Fruit fly (Drosophila melanogaster) whole organism, embryonic: ENCODE measurements around the gene CG1738.

Source experiments
- CG10565 ChIP-seq: fragments of 200-800 bp; sonication (Bioruptor generic); optimal IDR thresholded peaks from 3 replicates; lab custom pipeline; 2016; ENCODE audit warnings: missing biosample characterization, mild to moderate bottlenecking, missing genetic modification characterization
- CG11398 ChIP-seq: fragments of 200-800 bp; sonication (Bioruptor generic); optimal IDR thresholded peaks from 2 replicates; lab custom pipeline; 2016; ENCODE audit warnings: missing biosample characterization, missing genetic modification characterization
- CG12155 ChIP-seq: fragments of 200-800 bp; sonication (Bioruptor generic); optimal IDR thresholded peaks from 3 replicates; lab custom pipeline; 2016; ENCODE audit warnings: missing biosample characterization, missing genetic modification characterization
- CG12942 ChIP-seq: fragments of 200-800 bp; sonication (Bioruptor generic); optimal IDR thresholded peaks from 3 replicates; lab custom pipeline; 2016; ENCODE audit warnings: missing biosample characterization, missing genetic modification characterization
- CG16863 ChIP-seq: fragments of 200-800 bp; sonication (Bioruptor generic); optimal IDR thresholded peaks from 3 replicates; lab custom pipeline; 2016; ENCODE audit warnings: missing biosample characterization, missing genetic modification characterization
- CG17385 ChIP-seq: fragments of 200-800 bp; sonication (Bioruptor generic); optimal IDR thresholded peaks from 3 replicates; lab custom pipeline; 2018; ENCODE audit warnings: missing biosample characterization, mild to moderate bottlenecking, missing genetic modification characterization
- CG1832 ChIP-seq: fragments of 200-800 bp; sonication (Bioruptor generic); optimal IDR thresholded peaks from 2 replicates; lab custom pipeline; 2017; ENCODE audit warnings: missing biosample characterization, mild to moderate bottlenecking, missing genetic modification characterization, inconsistent platforms
- CG18599 ChIP-seq: fragments of 200-800 bp; sonication (Bioruptor generic); optimal IDR thresholded peaks from 3 replicates; lab custom pipeline; 2017; ENCODE audit warnings: missing biosample characterization, missing genetic modification characterization, mild to moderate bottlenecking, moderate library complexity, missing genetic modification reagents
- CG31388 ChIP-seq: fragments of 200-800 bp; sonication (Bioruptor generic); optimal IDR thresholded peaks from 2 replicates; lab custom pipeline; 2016; ENCODE audit warnings: missing biosample characterization, missing genetic modification characterization
- CG33557 ChIP-seq: fragments of 200-800 bp; sonication (Bioruptor generic); optimal IDR thresholded peaks from 2 replicates; lab custom pipeline; 2019; ENCODE audit warnings: missing biosample characterization, mild to moderate bottlenecking, missing genetic modification characterization, moderate library complexity
- CG4820 ChIP-seq: fragments of 200-800 bp; sonication (Bioruptor generic); optimal IDR thresholded peaks from 3 replicates; lab custom pipeline; 2016; ENCODE audit warnings: missing biosample characterization, missing genetic modification characterization
- CG6175 ChIP-seq: fragments of 200-800 bp; sonication (Bioruptor generic); IDR thresholded peaks from 3 replicates; pipeline ENCODE4 v1.3.6; 2022; ENCODE audit warnings: missing biosample characterization, missing genetic modification characterization
- CG6813 ChIP-seq: fragments of 200-800 bp; sonication (Bioruptor generic); optimal IDR thresholded peaks from 2 replicates; lab custom pipeline; 2017; ENCODE audit warnings: missing biosample characterization, missing genetic modification characterization, mild to moderate bottlenecking, moderate library complexity, missing genetic modification reagents
- CG8089 ChIP-seq: fragments of 200-800 bp; sonication (Bioruptor generic); optimal IDR thresholded peaks from 3 replicates; lab custom pipeline; 2016; ENCODE audit warnings: missing biosample characterization, missing genetic modification characterization
- CG9437 ChIP-seq: fragments of 200-800 bp; sonication (Bioruptor generic); optimal IDR thresholded peaks from 2 replicates; lab custom pipeline; 2018; ENCODE audit warnings: missing biosample characterization, mild to moderate bottlenecking, missing genetic modification characterization
- Camta ChIP-seq: fragments of 200-800 bp; sonication (Bioruptor generic); optimal IDR thresholded peaks from 2 replicates; lab custom pipeline; 2016; ENCODE audit warnings: missing biosample characterization, missing genetic modification characterization
- Dref ChIP-seq: fragments of 200-800 bp; sonication (Bioruptor generic); IDR thresholded peaks from 2 replicates; pipeline ENCODE4 v1.3.6; 2022; ENCODE audit warnings: missing biosample characterization, missing genetic modification characterization
- Drgx ChIP-seq: fragments of 200-800 bp; sonication (Bioruptor generic); IDR thresholded peaks from 2 replicates; pipeline ENCODE4 v1.3.6; 2022; ENCODE audit warnings: missing biosample characterization, missing genetic modification characterization
- Eip74EF ChIP-seq, 2 experiments: fragments of 200-800 bp in 1 of 2; fragments of >200 bp in 1 of 2; sonication (Bioruptor generic) in 1 of 2; optimal IDR thresholded peaks; 2 replicates each; lab custom pipeline; 2017 to 2019; ENCODE audit warnings: missing biosample characterization in 2 of 2, missing genetic modification characterization in 2 of 2, mild to moderate bottlenecking in 1 of 2, moderate library complexity in 1 of 2
- GATAe ChIP-seq: fragments of 200-800 bp; sonication (Bioruptor generic); conservative IDR thresholded peaks from 2 replicates; pipeline ENCODE4 v1.3.6; 2022; ENCODE audit warnings: missing biosample characterization, missing genetic modification characterization
- H2.0 ChIP-seq: fragments of 200-800 bp; sonication (Bioruptor generic); IDR thresholded peaks from 2 replicates; pipeline ENCODE4 v1.3.6; 2022; ENCODE audit warnings: missing biosample characterization, missing genetic modification characterization
- Hr3 ChIP-seq: fragments of 200-800 bp; sonication (Bioruptor generic); optimal IDR thresholded peaks from 3 replicates; lab custom pipeline; 2016; ENCODE audit warnings: missing biosample characterization, missing genetic modification characterization
- Hr51 ChIP-seq, 2 experiments: fragments of 200-800 bp; sonication (Bioruptor generic); optimal IDR thresholded peaks; 2 replicates in 1 of 2; 3 replicates in 1 of 2; lab custom pipeline; 2016 to 2018; ENCODE audit warnings: missing biosample characterization in 2 of 2, missing genetic modification characterization in 2 of 2, mild to moderate bottlenecking in 1 of 2, moderate library complexity in 1 of 2
- Hsf ChIP-seq: fragments of 200-800 bp; sonication (Bioruptor generic); optimal IDR thresholded peaks from 3 replicates; lab custom pipeline; 2016; ENCODE audit warnings: missing biosample characterization, missing genetic modification characterization
- Mad ChIP-seq: fragments of 200-800 bp; sonication (Bioruptor generic); optimal IDR thresholded peaks from 2 replicates; lab custom pipeline; 2016; ENCODE audit warnings: missing biosample characterization, missing genetic modification characterization
- NFAT ChIP-seq: fragments of 200-800 bp; sonication (Bioruptor generic); IDR thresholded peaks from 2 replicates; pipeline ENCODE4 v1.3.6; 2022; ENCODE audit warnings: missing biosample characterization, missing genetic modification characterization
- Spps ChIP-seq: fragments of 200-800 bp; sonication (Bioruptor generic); optimal IDR thresholded peaks from 2 replicates; lab custom pipeline; 2018; ENCODE audit warnings: missing biosample characterization, mild to moderate bottlenecking, missing genetic modification characterization
- ash1 ChIP-seq: fragments of 200-800 bp; sonication (Bioruptor generic); optimal IDR thresholded peaks from 2 replicates; lab custom pipeline; 2018; ENCODE audit warnings: missing biosample characterization, mild to moderate bottlenecking, missing genetic modification characterization
- bbx ChIP-seq: fragments of 200-800 bp; sonication (Bioruptor generic); IDR thresholded peaks from 2 replicates; pipeline ENCODE4 v1.3.6; 2022; ENCODE audit warnings: missing biosample characterization, missing genetic modification characterization; ENCODE audit not compliant: partially characterized antibody
- bcd ChIP-seq: fragments of 200-800 bp; sonication (Bioruptor generic); optimal IDR thresholded peaks from 2 replicates; lab custom pipeline; 2017; ENCODE audit warnings: missing biosample characterization, mild to moderate bottlenecking, missing genetic modification characterization
- cad ChIP-seq: fragments of >200 bp; optimal IDR thresholded peaks from 2 replicates; lab custom pipeline; 2017; ENCODE audit warnings: missing biosample characterization, missing genetic modification characterization
- da ChIP-seq: fragments of 200-800 bp; sonication (Bioruptor generic); optimal IDR thresholded peaks from 2 replicates; lab custom pipeline; 2016; ENCODE audit warnings: missing biosample characterization, missing genetic modification characterization
- disco-r ChIP-seq: fragments of 200-800 bp; sonication (Bioruptor generic); optimal IDR thresholded peaks from 2 replicates; lab custom pipeline; 2016; ENCODE audit warnings: missing biosample characterization, missing genetic modification characterization
- gcm2 ChIP-seq: fragments of 200-800 bp; sonication (Bioruptor generic); optimal IDR thresholded peaks from 2 replicates; lab custom pipeline; 2016; ENCODE audit warnings: missing biosample characterization, missing genetic modification characterization
- gfzf ChIP-seq: fragments of 200-800 bp; sonication (Bioruptor generic); optimal IDR thresholded peaks from 2 replicates; lab custom pipeline; 2016; ENCODE audit warnings: missing biosample characterization, mild to moderate bottlenecking, missing genetic modification characterization, moderate library complexity
- ind ChIP-seq: fragments of 200-800 bp; sonication (Bioruptor generic); optimal IDR thresholded peaks from 3 replicates; lab custom pipeline; 2016; ENCODE audit warnings: missing biosample characterization, missing genetic modification characterization
- jumu ChIP-seq: fragments of 200-800 bp; sonication (Bioruptor generic); optimal IDR thresholded peaks from 3 replicates; lab custom pipeline; 2016; ENCODE audit warnings: missing biosample characterization, missing genetic modification characterization
- nerfin-1 ChIP-seq: fragments of 200-800 bp; sonication (Bioruptor generic); optimal IDR thresholded peaks from 3 replicates; lab custom pipeline; 2019; ENCODE audit warnings: missing biosample characterization, mild to moderate bottlenecking, missing genetic modification characterization, moderate library complexity
- pho ChIP-seq: fragments of 200-800 bp; sonication (Bioruptor generic); optimal IDR thresholded peaks from 2 replicates; lab custom pipeline; 2016; ENCODE audit warnings: missing biosample characterization, missing genetic modification characterization
- pita ChIP-seq: fragments of 200-800 bp; sonication (Bioruptor generic); optimal IDR thresholded peaks from 2 replicates; lab custom pipeline; 2017; ENCODE audit warnings: missing biosample characterization, mild to moderate bottlenecking, missing genetic modification characterization
- pnt ChIP-seq: fragments of 200-800 bp; sonication (Bioruptor generic); optimal IDR thresholded peaks from 3 replicates; lab custom pipeline; 2016; ENCODE audit warnings: missing biosample characterization, missing genetic modification characterization
- pros ChIP-seq: fragments of 200-800 bp; sonication (Bioruptor generic); optimal IDR thresholded peaks from 3 replicates; lab custom pipeline; 2019; ENCODE audit warnings: missing biosample characterization, mild to moderate bottlenecking, missing genetic modification characterization, moderate library complexity
- seq ChIP-seq: fragments of 200-800 bp; sonication (Bioruptor generic); IDR thresholded peaks from 2 replicates; pipeline ENCODE4 v1.3.6; 2022; ENCODE audit warnings: missing biosample characterization, missing genetic modification characterization
- so ChIP-seq: fragments of 200-800 bp; sonication (Bioruptor generic); IDR thresholded peaks from 3 replicates; pipeline ENCODE4 v1.3.6; 2022; ENCODE audit warnings: missing biosample characterization, missing genetic modification characterization
- stc ChIP-seq: fragments of 200-800 bp; sonication (Bioruptor generic); IDR thresholded peaks from 2 replicates; pipeline ENCODE4 v1.3.6; 2022; ENCODE audit warnings: missing biosample characterization, missing genetic modification characterization
- stwl ChIP-seq: fragments of 200-800 bp; sonication (Bioruptor generic); optimal IDR thresholded peaks from 3 replicates; lab custom pipeline; 2018; ENCODE audit warnings: missing biosample characterization, mild to moderate bottlenecking, missing genetic modification characterization, moderate library complexity
- tin ChIP-seq: fragments of 200-800 bp; sonication (Bioruptor generic); optimal IDR thresholded peaks from 3 replicates; lab custom pipeline; 2016; ENCODE audit warnings: missing biosample characterization, missing genetic modification characterization
- wor ChIP-seq: fragments of 200-800 bp; sonication (Bioruptor generic); IDR thresholded peaks from 2 replicates; pipeline ENCODE4 v1.3.6; 2022; ENCODE audit warnings: missing biosample characterization, missing genetic modification characterization
- zen2 ChIP-seq: fragments of 200-800 bp; sonication (Bioruptor generic); IDR thresholded peaks from 3 replicates; pipeline ENCODE4 v1.3.6; 2022; ENCODE audit warnings: missing biosample characterization, missing genetic modification characterization; ENCODE audit not compliant: partially characterized antibody

CG1738 gene

DNA sequence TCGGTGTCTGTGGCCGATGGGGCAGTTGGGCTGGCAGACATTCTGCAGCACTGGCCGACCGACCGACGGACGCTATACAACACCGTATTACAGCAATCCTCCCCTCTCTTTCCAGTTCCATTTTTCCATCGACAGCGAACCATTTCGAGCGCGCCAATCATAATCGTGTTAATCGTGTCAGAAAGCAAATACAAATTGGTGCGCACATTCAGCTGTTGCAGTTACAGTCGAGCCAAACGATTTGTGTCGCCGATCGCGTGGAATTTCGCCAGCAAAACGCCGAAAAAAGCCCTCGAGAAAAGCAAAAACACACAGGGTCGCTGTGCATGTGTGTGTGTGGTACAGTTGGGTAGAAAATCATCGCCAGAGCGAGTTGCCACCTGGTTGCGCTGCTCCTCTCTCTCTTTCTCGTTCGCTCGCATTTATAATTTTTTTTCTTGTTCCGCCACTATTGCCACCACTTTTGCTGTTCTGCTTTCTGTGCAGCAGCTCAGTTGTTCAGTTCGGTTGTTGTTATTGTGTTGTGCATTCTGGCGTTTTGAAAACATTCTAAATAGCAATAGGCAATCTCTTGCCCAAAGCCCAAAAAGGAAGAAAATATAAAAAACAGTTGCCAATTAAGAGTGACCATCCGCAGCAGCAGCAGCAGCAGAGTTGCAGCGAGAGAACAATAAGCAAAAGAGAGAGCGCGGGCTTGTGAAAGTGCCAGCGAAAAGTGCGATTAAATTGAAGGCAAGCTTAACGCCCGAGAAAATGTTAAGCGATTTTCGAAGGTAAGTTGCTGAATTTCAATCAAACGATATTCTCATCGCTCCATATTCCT, 1.9 kb downstream of the CG1738 start, which contains the start of gene CG1737 (continued):
- TF ChIP-seq NFAT (GFP tag; lab: Robert Waterston, UW) = peak; percentile 43; the same call in 1 of the 2 replicates
- TF ChIP-seq stc (GFP tag; lab: Robert Waterston, UW) = no peak
- TF ChIP-seq pros (GFP tag; lab: Kevin White, UChicago) = no peak
- 0 out of 2 replicates have a peak, but pooled peaks have one; percentile 9 for TF ChIP-seq seq (GFP tag; lab: Robert Waterston, UW)
- peak; percentile 45 for TF ChIP-seq CG1832
- 0 out of 2 replicates have a peak, but pooled peaks have one; percentile 6 for TF ChIP-seq Drgx
- TF ChIP-seq pita (GFP tag; lab: Kevin White, UChicago) = no peak
- peak; percentile 55 for TF ChIP-seq CG18599 (GFP tag; lab: Kevin White, UChicago)
- no peak for TF ChIP-seq da (GFP tag; lab: Kevin White, UChicago)
- TF ChIP-seq Dref (GFP tag; lab: Robert Waterston, UW) = peak; percentile 32
- TF ChIP-seq jumu = no peak
- TF ChIP-seq ind (GFP tag; lab: Kevin White, UChicago) = no peak
- no peak for TF ChIP-seq CG11398
- no peak for TF ChIP-seq wor (GFP tag; lab: Robert Waterston, UW)
- no peak for TF ChIP-seq so (GFP tag; lab: Robert Waterston, UW)
- peak; percentile 15 for TF ChIP-seq CG17385 (GFP tag; lab: Kevin White, UChicago)
- TF ChIP-seq nerfin-1 (tag; lab: Kevin White, UChicago) = no peak
- no peak for TF ChIP-seq CG31388 (GFP tag; lab: Kevin White, UChicago)
- peak; percentile 11 for TF ChIP-seq bcd
- TF ChIP-seq CG4820 (GFP tag; lab: Kevin White, UChicago) = no peak
- no peak for TF ChIP-seq CG6813 (GFP tag; lab: Kevin White, UChicago)
- no peak for TF ChIP-seq Spps (tag; lab: Kevin White, UChicago)
- TF ChIP-seq Hr51 (GFP tag; optimal IDR thresholded peaks at IDR 0.05; lab: Kevin White, UChicago) = no peak
- no peak for TF ChIP-seq ash1 (GFP tag; lab: Kevin White, UChicago)
- no peak for TF ChIP-seq Hsf (GFP tag; lab: Kevin White, UChicago)
- TF ChIP-seq CG8089 (GFP tag; lab: Kevin White, UChicago) = no peak
- no peak for TF ChIP-seq Camta (GFP tag; lab: Kevin White, UChicago)
- no peak for TF ChIP-seq stwl (tag; lab: Kevin White, UChicago)
- TF ChIP-seq H2.0 (GFP tag; lab: Robert Waterston, UW) = 0 out of 2 replicates have a peak, but pooled peaks have one; percentile 7
- no peak for TF ChIP-seq CG33557
- TF ChIP-seq Eip74EF (GFP tag; optimal IDR thresholded peaks at IDR 0.05; lab: Kevin White, UChicago) = no peak
- TF ChIP-seq gfzf (GFP tag; lab: Kevin White, UChicago) = peak; percentile 1
- no peak for TF ChIP-seq CG12942 (GFP tag; lab: Kevin White, UChicago)
- TF ChIP-seq CG9437 (GFP tag; lab: Kevin White, UChicago) = no peak
- no peak; the same call in 2 of the 3 replicates for TF ChIP-seq CG6175 (GFP tag; lab: Robert Waterston, UW)
- no peak for TF ChIP-seq zen2
- no peak for TF ChIP-seq disco-r (GFP tag; lab: Kevin White, UChicago)
- no peak for TF ChIP-seq CG10565 (GFP tag; lab: Kevin White, UChicago)
- TF ChIP-seq tin (GFP tag; lab: Kevin White, UChicago) = peak; percentile 20
- TF ChIP-seq gcm2 (GFP tag; lab: Kevin White, UChicago) = no peak
- no peak for TF ChIP-seq CG16863 (GFP tag; lab: Kevin White, UChicago)
- no peak for TF ChIP-seq cad
- no peak for TF ChIP-seq pho (GFP tag; lab: Kevin White, UChicago)
- no peak for TF ChIP-seq CG12155 (GFP tag; lab: Kevin White, UChicago)
- no peak for TF ChIP-seq pnt (GFP tag; lab: Kevin White, UChicago)
- TF ChIP-seq bbx (GFP tag; lab: Robert Waterston, UW) = no peak
- TF ChIP-seq Hr3 (GFP tag; lab: Kevin White, UChicago) = no peak
- TF ChIP-seq Mad = no peak
- no peak for TF ChIP-seq GATAe (GFP tag; lab: Robert Waterston, UW)
